ENCODE assay signal across 2 worm cellular contexts in the genomic region with DNA sequence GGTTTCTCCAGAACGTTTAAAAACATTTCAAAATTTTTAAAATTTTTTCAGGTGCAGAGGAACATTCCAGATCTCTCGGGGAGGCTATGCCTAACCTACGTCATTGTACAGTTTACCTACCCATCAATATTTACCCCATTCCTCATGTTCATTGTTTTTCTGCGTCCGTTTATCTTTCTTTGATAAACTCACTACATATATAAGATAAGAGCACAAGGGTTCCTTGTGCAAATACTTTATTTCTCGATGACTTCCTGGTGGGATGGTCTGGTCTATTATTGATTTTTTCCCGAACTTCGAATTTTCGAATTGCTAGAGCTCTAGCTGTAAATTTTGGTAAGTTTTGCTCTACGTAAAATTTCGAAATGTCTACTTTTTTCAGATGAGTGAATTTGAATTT.
TF ChIP-seq lines count a peak whose summit lies in the region.

No protein-coding gene starts in this region.

TF ChIP-seq in whole organism, L3 larva, 47 proteins besides CTCF, POLR2A, EP300 and RAD21:
- TF ChIP-seq elt-1 (tag; optimal IDR thresholded peaks at IDR 0.05; lab: Kevin White, UChicago): no peak
- peak; percentile 61 for TF ChIP-seq pha-4 (tag; optimal IDR thresholded peaks at IDR 0.05; lab: Kevin White, UChicago)

TF ChIP-seq in whole organism, late embryonic, 69 proteins besides CTCF, POLR2A, EP300 and RAD21:
- TF ChIP-seq elt-2 (tag; optimal IDR thresholded peaks at IDR 0.05; lab: Kevin White, UChicago) (peak; percentile 74), hlh-6 (tag; optimal IDR thresholded peaks at IDR 0.05; lab: Kevin White, UChicago) (no peak)

Comparison
In these comparisons a context has a peak if more than half of its experiments do, and no peak if none do; other contexts are left out.
1. Of the 9 proteins assayed by ChIP-seq in both whole organism, late embryonic and whole organism, L3 larva: peak only in whole organism, late embryonic: elt-2; only in whole organism, L3 larva: pha-4; in both: none; in neither: 7.